Worm (Caenorhabditis elegans) whole organism, dauer: ENCODE measurements around the gene srg-42.
"Not testable (repeated sequence)": the region's sequence is repeated elsewhere in the genome, so short reads cannot be mapped to it uniquely, and the experiment has no call there.

Experiments used
- unc-62 ChIP-seq: sonication (generic microtip); optimal IDR thresholded peaks from 2 replicates; lab custom pipeline; 2017; ENCODE audit warnings: missing biosample characterization, missing genetic modification reagents, missing genetic modification characterization

The srg-42 gene

DNA sequence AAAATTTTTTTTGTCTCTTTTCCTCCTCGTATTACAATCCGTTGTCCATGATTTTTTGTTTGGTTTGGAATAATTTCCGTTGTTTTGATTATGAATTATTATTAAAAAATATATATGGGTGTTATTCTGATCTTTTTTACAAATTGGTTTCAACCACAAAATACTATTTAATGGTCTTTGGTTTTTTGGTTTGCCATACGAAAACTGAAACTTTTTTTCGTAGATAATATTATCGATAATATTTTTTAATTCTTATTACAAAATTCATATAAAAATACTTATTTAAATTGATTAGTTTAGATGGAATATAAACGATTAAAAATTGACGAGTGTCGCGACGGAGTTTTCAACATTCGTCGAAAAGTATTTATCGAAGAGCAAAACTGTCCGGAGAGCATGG lies 30.6 kb downstream of the srg-42 start, which contains the start of gene jmjd-5:
jmjd-5 (plus strand) TSS at position 301 of the 400 bp plus-strand sequence.
- TF ChIP-seq unc-62 (GFP tag; lab: Kevin White, UChicago): no peak

DNA sequence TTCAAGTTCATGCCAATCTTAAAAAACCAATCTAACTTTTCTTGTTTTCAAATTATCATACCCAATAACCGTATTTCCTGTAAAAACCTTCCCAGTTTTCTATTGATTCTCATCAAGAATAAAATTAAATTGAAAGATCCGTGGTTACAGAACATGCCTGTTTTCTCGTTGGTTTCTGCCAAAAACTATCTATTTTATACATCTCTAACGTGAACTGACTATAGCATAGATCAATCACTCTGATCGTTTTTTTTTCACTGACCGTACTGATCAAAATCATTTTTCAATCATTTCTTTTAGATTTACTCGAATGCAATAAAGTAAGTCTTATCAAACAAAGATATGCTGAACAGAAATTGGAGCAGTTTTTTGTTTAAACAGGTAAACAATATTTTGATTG lies 32.9 kb downstream of the srg-42 start, which contains the start of gene C06H2.2:
C06H2.2 (plus strand) TSS at position 301 of the 400 bp plus-strand sequence.
- TF ChIP-seq unc-62 (GFP tag; lab: Kevin White, UChicago): no peak

DNA sequence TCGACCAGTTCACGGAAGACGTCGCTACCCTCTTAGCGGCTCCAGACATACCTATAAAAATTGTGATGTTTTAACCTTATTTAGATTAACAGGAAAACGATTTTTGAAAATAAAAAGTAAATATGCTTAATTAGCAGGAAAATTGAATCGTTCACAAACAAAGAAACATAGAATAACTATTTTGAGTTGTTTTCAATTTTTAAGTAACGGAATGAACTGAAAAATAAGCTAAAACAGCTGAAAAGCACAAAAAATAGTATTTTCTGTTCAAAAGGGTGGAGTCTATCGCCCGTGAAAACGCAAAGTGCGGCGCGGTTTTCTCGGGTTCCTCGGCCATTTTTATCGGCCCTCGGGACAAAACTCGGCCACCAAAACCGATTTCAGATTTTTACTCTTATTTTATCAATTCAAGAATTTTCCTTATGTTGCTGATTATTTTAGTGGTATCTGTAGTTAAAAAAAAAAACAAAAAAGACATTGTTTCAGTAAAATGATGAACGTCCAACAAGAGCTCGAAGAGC lies 34.0 kb downstream of the srg-42 start, which contains the start of the genes atp-5 and lmtr-3:
atp-5 (minus strand) TSS at position 51 of the 521 bp plus-strand sequence.
lmtr-3 (plus strand) TSS at position 370 of the 521 bp plus-strand sequence.
- TF ChIP-seq unc-62 (GFP tag; lab: Kevin White, UChicago): no peak

DNA sequence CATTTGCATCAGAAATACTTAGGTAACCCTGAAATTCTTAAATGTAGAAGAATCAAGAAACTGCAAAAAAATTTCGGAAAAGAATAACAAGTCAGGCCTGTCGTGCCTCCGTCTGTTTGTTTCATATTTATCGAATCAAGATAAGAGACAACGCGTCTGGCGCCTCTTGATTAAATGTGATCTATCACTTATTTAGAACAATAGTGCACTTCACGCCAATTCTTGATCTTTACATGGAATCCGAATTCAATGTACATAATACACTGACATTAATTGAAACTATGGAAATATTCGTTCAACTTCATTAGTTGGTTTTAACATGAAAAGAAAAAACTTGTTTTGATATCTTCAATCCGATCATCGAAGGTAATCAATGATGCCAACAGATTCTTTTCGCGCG lies 35.4 kb downstream of the srg-42 start, which contains the start of gene mboa-2:
mboa-2 (minus strand) TSS at position 28 of the 400 bp plus-strand sequence.
- no peak for TF ChIP-seq unc-62 (GFP tag; lab: Kevin White, UChicago)

DNA sequence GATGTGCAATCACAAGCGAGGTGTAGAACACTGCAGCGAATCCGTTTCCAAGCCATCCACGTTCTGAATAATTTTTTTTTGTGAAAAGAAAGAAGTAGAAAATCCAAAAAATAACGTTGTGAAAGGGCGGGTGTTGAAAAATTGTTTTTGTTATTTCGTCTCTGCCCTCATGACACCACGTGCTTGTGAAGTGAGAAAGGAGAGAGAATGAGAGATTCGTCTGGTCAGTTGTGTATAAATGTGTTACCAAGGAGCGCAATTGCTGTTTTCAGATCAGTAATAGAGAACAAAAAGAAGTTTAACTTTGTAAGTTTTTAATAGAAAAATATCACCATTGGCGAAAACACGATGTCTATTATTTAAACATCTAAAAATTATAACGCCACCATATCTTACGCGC lies 36.6 kb downstream of the srg-42 start:
- TF ChIP-seq unc-62 (GFP tag; lab: Kevin White, UChicago): no peak

DNA sequence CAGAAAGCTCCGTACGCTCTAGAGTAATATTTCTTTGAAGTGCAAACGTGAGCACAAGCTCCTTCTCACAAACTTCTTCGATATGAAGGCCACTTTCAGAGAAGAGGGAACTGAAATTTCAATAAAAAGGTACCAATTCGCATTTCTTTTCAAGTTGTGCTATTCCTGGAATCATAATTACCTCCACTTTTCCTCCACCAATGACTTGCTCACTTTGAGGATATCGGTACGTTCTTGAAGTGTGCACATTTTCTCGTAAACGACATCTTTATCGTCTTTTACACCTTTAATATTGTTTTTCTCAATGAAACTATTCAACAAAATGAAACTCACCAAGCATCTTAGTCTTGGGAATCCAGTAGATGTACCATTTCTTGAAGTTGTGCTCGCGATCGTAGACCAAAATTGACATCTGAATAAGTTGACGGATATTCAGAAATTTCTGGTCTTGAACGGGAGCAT lies 38.5 kb downstream of the srg-42 start, which contains the start of gene scb-1:
scb-1 (minus strand) TSS at position 412 of the 462 bp plus-strand sequence.
- no peak for TF ChIP-seq unc-62 (GFP tag; lab: Kevin White, UChicago)

DNA sequence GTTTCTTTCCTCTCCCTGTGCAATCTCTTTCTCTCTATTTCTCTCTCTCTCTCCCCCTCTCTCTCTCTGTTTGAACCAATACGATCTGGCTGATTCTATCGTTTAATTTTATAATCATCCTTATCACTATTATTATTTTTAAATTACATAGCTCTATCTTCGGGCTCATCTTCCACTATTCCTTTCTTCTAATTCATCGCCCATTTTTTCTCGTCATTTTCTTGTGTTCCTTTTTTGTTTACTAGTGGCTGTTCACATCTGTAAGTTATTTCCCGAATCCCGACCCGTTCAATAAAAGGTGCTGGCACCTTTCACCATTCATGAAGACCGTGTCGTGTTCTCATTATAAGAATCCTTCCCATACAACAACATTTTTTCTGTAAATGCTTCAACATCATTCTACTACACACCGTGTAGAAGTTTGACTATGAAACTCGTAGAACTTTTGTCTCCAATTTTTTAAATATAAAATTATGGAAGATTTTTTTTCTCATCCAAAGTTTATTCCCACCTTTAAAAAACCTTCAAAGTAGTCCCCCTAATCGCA lies 39.6 kb downstream of the srg-42 start:
- no peak for TF ChIP-seq unc-62 (GFP tag; lab: Kevin White, UChicago)

DNA sequence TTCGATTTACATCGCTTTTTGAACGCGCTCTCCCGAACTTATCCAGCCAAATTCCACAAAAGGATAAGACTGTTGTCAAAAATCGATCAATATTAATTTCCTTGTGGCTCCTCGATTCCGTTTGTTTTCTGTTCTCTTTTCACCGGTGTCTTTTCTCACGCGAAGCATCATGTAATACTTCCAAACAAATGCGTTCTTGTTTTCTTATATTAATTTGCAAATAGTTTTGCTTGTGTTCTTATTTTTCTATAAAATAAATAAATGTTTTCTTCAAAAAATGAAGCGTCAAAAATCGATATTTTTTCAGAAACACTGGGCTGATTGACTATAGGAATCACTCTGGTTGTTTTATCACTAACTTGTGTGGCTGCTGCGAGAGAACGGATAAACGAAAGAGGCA lies 44.2 kb downstream of the srg-42 start, which contains the start of gene math-33:
math-33 (plus strand) TSS at position 301 of the 400 bp plus-strand sequence.
- TF ChIP-seq unc-62 (GFP tag; lab: Kevin White, UChicago): no peak

DNA sequence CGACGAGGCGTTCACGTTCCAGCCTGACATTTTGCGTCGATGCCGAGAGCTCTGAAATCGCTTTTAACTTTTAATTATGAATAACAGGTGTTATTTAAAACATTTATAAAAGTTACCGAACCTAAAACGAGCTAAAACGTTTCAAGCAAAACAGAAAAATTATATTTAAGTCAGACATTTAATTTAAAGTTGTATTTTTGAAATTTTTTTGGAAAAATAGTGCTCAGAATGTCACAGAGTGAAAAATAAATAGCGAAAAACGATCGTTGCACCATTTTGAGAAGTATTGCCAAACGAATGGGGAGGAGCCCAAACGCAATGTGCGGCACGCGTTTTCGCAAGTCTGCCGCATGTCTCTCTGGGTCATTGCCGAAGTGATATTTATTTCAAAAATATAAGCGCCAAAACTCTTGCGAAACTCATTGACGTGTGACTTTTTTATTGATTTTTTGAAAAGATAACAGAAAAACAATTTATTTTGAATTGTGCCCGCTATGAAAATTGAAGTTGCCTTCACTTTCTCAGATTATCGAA lies 44.7 kb downstream of the srg-42 start, which contains the start of gene erfa-3:
erfa-3 (minus strand) TSS at position 51 of the 534 bp plus-strand sequence.
- no peak for TF ChIP-seq unc-62 (GFP tag; lab: Kevin White, UChicago)

DNA sequence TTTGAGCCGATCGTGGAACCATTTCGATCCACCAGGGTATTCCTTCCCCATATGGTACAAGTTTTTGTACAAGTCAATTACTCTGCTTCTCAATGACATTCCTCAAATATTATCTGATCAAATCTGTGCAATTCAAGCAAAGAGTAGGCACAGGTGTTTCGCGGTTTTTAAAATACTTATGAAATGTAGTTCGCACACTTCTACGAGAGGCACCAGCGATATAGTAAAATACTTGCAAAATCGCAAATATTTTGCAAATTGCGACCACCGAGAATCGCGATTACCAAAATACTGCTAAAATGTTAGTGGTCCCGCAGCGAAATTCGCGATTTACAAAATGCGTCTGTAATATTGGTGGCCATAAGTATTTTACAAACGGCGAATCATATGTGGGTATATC lies 48.2 kb downstream of the srg-42 start, which contains the start of gene Y42A5A.5:
Y42A5A.5 (minus strand) TSS at position 101 of the 400 bp plus-strand sequence.
- TF ChIP-seq unc-62 (GFP tag; lab: Kevin White, UChicago): not testable (repeated sequence)
